Fruit fly (Drosophila melanogaster) whole organism: ENCODE results near the gene CG3726.

Source experiments
- Dll ChIP-seq: fragments of >200 bp; optimal IDR thresholded peaks from 2 replicates; lab custom pipeline; 2017
- EcR ChIP-seq, 2 experiments: fragments of >200 bp; optimal IDR thresholded peaks; 2 replicates each; lab custom pipeline; 2017; ENCODE audit warnings: missing biosample characterization in 2 of 2, missing genetic modification characterization in 2 of 2, missing genetic modification reagents in 2 of 2
- usp ChIP-seq: fragments of >200 bp; optimal IDR thresholded peaks from 2 replicates; lab custom pipeline; 2017; ENCODE audit warnings: missing biosample characterization, missing genetic modification characterization, mixed read lengths

dm6 chrX:5876584-5876983, 40.3 kb upstream of the CG3726 start, which contains the start of gene mof:
- TF ChIP-seq usp (GFP tag; lab: Kevin White, UChicago) (no peak), EcR (GFP tag; optimal IDR thresholded peaks at IDR 0.05; lab: Kevin White, UChicago) (no peak), Dll (lab: Kevin White, UChicago) (no peak)
